Fruit fly (Drosophila melanogaster) whole organism, embryonic: ENCODE data around the gene Polr3E.

ENCODE experiments used
- Bdp1 ChIP-seq: fragments of 200-800 bp; sonication (Bioruptor generic); optimal IDR thresholded peaks from 3 replicates; lab custom pipeline; 2016; ENCODE audit warnings: missing biosample characterization, missing genetic modification characterization
- C15 ChIP-seq: fragments of 200-800 bp; sonication (Bioruptor generic); IDR thresholded peaks from 3 replicates; pipeline ENCODE4 v1.3.6; 2022; ENCODE audit warnings: missing biosample characterization, missing genetic modification characterization
- CG11247 ChIP-seq: fragments of 200-800 bp; sonication (Bioruptor generic); IDR thresholded peaks from 2 replicates; pipeline ENCODE4 v1.3.6; 2022; ENCODE audit warnings: missing biosample characterization, missing genetic modification characterization
- CG11560 ChIP-seq: fragments of 200-800 bp; sonication (Bioruptor generic); IDR thresholded peaks from 3 replicates; pipeline ENCODE4 v1.3.6; 2022; ENCODE audit warnings: missing biosample characterization, missing genetic modification characterization
- CG12942 ChIP-seq: fragments of 200-800 bp; sonication (Bioruptor generic); optimal IDR thresholded peaks from 3 replicates; lab custom pipeline; 2016; ENCODE audit warnings: missing biosample characterization, missing genetic modification characterization
- CG16863 ChIP-seq: fragments of 200-800 bp; sonication (Bioruptor generic); optimal IDR thresholded peaks from 3 replicates; lab custom pipeline; 2016; ENCODE audit warnings: missing biosample characterization, missing genetic modification characterization
- CG17612 ChIP-seq: fragments of 200-800 bp; sonication (Bioruptor generic); IDR thresholded peaks from 2 replicates; pipeline ENCODE4 v1.3.6; 2022; ENCODE audit warnings: missing biosample characterization, missing genetic modification characterization
- CG18599 ChIP-seq: fragments of 200-800 bp; sonication (Bioruptor generic); optimal IDR thresholded peaks from 3 replicates; lab custom pipeline; 2017; ENCODE audit warnings: missing biosample characterization, missing genetic modification characterization, mild to moderate bottlenecking, moderate library complexity, missing genetic modification reagents
- CG2889 ChIP-seq: fragments of 200-800 bp; sonication (Bioruptor generic); IDR thresholded peaks from 3 replicates; pipeline ENCODE4 v1.3.6; 2022; ENCODE audit warnings: missing biosample characterization, missing genetic modification characterization
- CG30403 ChIP-seq: fragments of 200-800 bp; sonication (Bioruptor generic); optimal IDR thresholded peaks from 3 replicates; lab custom pipeline; 2016; ENCODE audit warnings: missing biosample characterization, missing genetic modification characterization
- CG30431 ChIP-seq: fragments of 200-800 bp; sonication (Bioruptor generic); optimal IDR thresholded peaks from 2 replicates; lab custom pipeline; 2017; ENCODE audit warnings: missing biosample characterization, missing genetic modification characterization
- CG34224 ChIP-seq: fragments of 200-800 bp; sonication (Bioruptor generic); IDR thresholded peaks from 3 replicates; pipeline ENCODE4 v1.3.6; 2022; ENCODE audit warnings: missing biosample characterization, missing genetic modification characterization; ENCODE audit not compliant: partially characterized antibody
- CG42726 ChIP-seq: fragments of 200-800 bp; sonication (Bioruptor generic); IDR thresholded peaks from 2 replicates; pipeline ENCODE4 v1.3.6; 2022; ENCODE audit warnings: missing biosample characterization, missing genetic modification characterization; ENCODE audit not compliant: partially characterized antibody
- CG4282 ChIP-seq: fragments of 200-800 bp; sonication (Bioruptor generic); optimal IDR thresholded peaks from 2 replicates; lab custom pipeline; 2016; ENCODE audit warnings: missing biosample characterization, missing genetic modification characterization
- CG4360 ChIP-seq: fragments of 200-800 bp; sonication (Bioruptor generic); IDR thresholded peaks from 2 replicates; pipeline ENCODE4 v1.3.6; 2022; ENCODE audit warnings: missing biosample characterization, missing genetic modification characterization
- CG4404 ChIP-seq: fragments of 200-800 bp; sonication (Bioruptor generic); IDR thresholded peaks from 2 replicates; pipeline ENCODE4 v1.3.6; 2022; ENCODE audit warnings: missing biosample characterization, missing genetic modification characterization
- CG4424 ChIP-seq: fragments of 200-800 bp; sonication (Bioruptor generic); optimal IDR thresholded peaks from 3 replicates; lab custom pipeline; 2016; ENCODE audit warnings: missing biosample characterization, missing genetic modification characterization
- CG8290 ChIP-seq, 3 experiments: fragments of 200-800 bp; sonication (Bioruptor generic); optimal IDR thresholded peaks; 2 replicates each; lab custom pipeline; 2016 to 2019; ENCODE audit warnings: missing biosample characterization in 3 of 3, missing genetic modification characterization in 3 of 3, mild to moderate bottlenecking in 2 of 3, moderate library complexity in 1 of 3
- CG9215 ChIP-seq: fragments of 200-800 bp; sonication (Bioruptor generic); IDR thresholded peaks from 2 replicates; pipeline ENCODE4 v1.3.6; 2022; ENCODE audit warnings: missing biosample characterization, missing genetic modification characterization
- CG9727 ChIP-seq: fragments of 200-800 bp; sonication (Bioruptor generic); optimal IDR thresholded peaks from 3 replicates; lab custom pipeline; 2017; ENCODE audit warnings: missing biosample characterization, mild to moderate bottlenecking, missing genetic modification characterization
- CG9817 ChIP-seq: fragments of 200-800 bp; sonication (Bioruptor generic); optimal IDR thresholded peaks from 2 replicates; lab custom pipeline; 2018; ENCODE audit warnings: missing biosample characterization, mild to moderate bottlenecking, missing genetic modification characterization, moderate library complexity
- Dip2 ChIP-seq: fragments of 200-800 bp; sonication (Bioruptor generic); IDR thresholded peaks from 2 replicates; pipeline ENCODE4 v1.3.6; 2022; ENCODE audit warnings: missing biosample characterization, missing genetic modification characterization
- Fer1 ChIP-seq: fragments of 200-800 bp; sonication (Bioruptor generic); optimal IDR thresholded peaks from 2 replicates; lab custom pipeline; 2017; ENCODE audit warnings: missing biosample characterization, mild to moderate bottlenecking, missing genetic modification characterization
- Gug ChIP-seq: fragments of 200-800 bp; sonication (Bioruptor generic); IDR thresholded peaks from 4 replicates; pipeline ENCODE4 v1.3.6; 2022; ENCODE audit warnings: missing biosample characterization, missing genetic modification characterization
- Hmr ChIP-seq: fragments of 200-800 bp; sonication (Bioruptor generic); optimal IDR thresholded peaks from 3 replicates; lab custom pipeline; 2017; ENCODE audit warnings: mild to moderate bottlenecking, missing biosample characterization, missing genetic modification reagents, missing genetic modification characterization
- NfI ChIP-seq: fragments of 200-800 bp; sonication (Bioruptor generic); optimal IDR thresholded peaks from 3 replicates; lab custom pipeline; 2018; ENCODE audit warnings: missing biosample characterization, mild to moderate bottlenecking, missing genetic modification characterization, moderate library complexity
- Oli ChIP-seq: fragments of 200-800 bp; sonication (Bioruptor generic); optimal IDR thresholded peaks from 2 replicates; lab custom pipeline; 2018; ENCODE audit warnings: missing biosample characterization, mild to moderate bottlenecking, missing genetic modification characterization, moderate library complexity
- Opbp ChIP-seq: fragments of 200-800 bp; sonication (Bioruptor generic); IDR thresholded peaks from 3 replicates; pipeline ENCODE4 v1.3.6; 2022; ENCODE audit warnings: missing biosample characterization, missing genetic modification characterization; ENCODE audit not compliant: partially characterized antibody
- Six4 ChIP-seq: fragments of 200-800 bp; sonication (Bioruptor generic); optimal IDR thresholded peaks from 2 replicates; lab custom pipeline; 2016; ENCODE audit warnings: missing biosample characterization, missing genetic modification characterization
- Vsx1 ChIP-seq: fragments of 200-800 bp; sonication (Bioruptor generic); optimal IDR thresholded peaks from 2 replicates; lab custom pipeline; 2017; ENCODE audit warnings: missing biosample characterization, mild to moderate bottlenecking, missing genetic modification characterization, missing genetic modification reagents
- aop ChIP-seq: fragments of 200-800 bp; sonication (Bioruptor generic); IDR thresholded peaks from 2 replicates; pipeline ENCODE4 v1.3.6; 2022; ENCODE audit warnings: missing biosample characterization, missing genetic modification characterization
- caup ChIP-seq: fragments of 200-800 bp; sonication (Bioruptor generic); optimal IDR thresholded peaks from 3 replicates; lab custom pipeline; 2017; ENCODE audit warnings: missing biosample characterization, mild to moderate bottlenecking, missing genetic modification characterization, moderate library complexity; ENCODE audit not compliant: severe bottlenecking
- chinmo ChIP-seq: fragments of 200-800 bp; sonication (Bioruptor generic); IDR thresholded peaks from 4 replicates; pipeline ENCODE4 v1.3.6; 2022; ENCODE audit warnings: missing biosample characterization, missing genetic modification characterization; ENCODE audit not compliant: partially characterized antibody
- crol ChIP-seq: fragments of 200-800 bp; sonication (Bioruptor generic); IDR thresholded peaks from 2 replicates; pipeline ENCODE4 v1.3.6; 2022; ENCODE audit warnings: missing biosample characterization, missing genetic modification characterization
- jumu ChIP-seq: fragments of 200-800 bp; sonication (Bioruptor generic); optimal IDR thresholded peaks from 3 replicates; lab custom pipeline; 2016; ENCODE audit warnings: missing biosample characterization, missing genetic modification characterization
- lab ChIP-seq: fragments of 200-800 bp; sonication (Bioruptor generic); optimal IDR thresholded peaks from 3 replicates; lab custom pipeline; 2017; ENCODE audit warnings: missing biosample characterization, missing genetic modification characterization, mild to moderate bottlenecking, moderate library complexity, missing genetic modification reagents
- lmd ChIP-seq: fragments of 200-800 bp; sonication (Bioruptor generic); IDR thresholded peaks from 2 replicates; pipeline ENCODE4 v1.3.6; 2022; ENCODE audit warnings: missing biosample characterization, missing genetic modification characterization
- mam ChIP-seq: fragments of 200-800 bp; sonication (Bioruptor generic); optimal IDR thresholded peaks from 3 replicates; lab custom pipeline; 2016; ENCODE audit warnings: missing biosample characterization, missing genetic modification characterization
- nerfin-2 ChIP-seq: fragments of 200-800 bp; sonication (Bioruptor generic); IDR thresholded peaks from 2 replicates; pipeline ENCODE4 v1.3.6; 2022; ENCODE audit warnings: missing biosample characterization, missing genetic modification characterization; ENCODE audit not compliant: partially characterized antibody
- nom ChIP-seq: fragments of 200-800 bp; sonication (Bioruptor generic); optimal IDR thresholded peaks from 2 replicates; lab custom pipeline; 2017; ENCODE audit warnings: missing biosample characterization, missing genetic modification characterization, mild to moderate bottlenecking, moderate library complexity, missing genetic modification reagents
- oc ChIP-seq: fragments of 200-800 bp; sonication (Bioruptor generic); optimal IDR thresholded peaks from 2 replicates; lab custom pipeline; 2018; ENCODE audit warnings: missing biosample characterization, mild to moderate bottlenecking, missing genetic modification characterization, moderate library complexity
- prd ChIP-seq, 3 experiments: fragments of >200 bp in 2 of 3; fragments of 200-800 bp in 1 of 3; sonication (Bioruptor generic) in 1 of 3; optimal IDR thresholded peaks in 2 of 3; IDR thresholded peaks in 1 of 3; 2 replicates in 2 of 3; 3 replicates in 1 of 3; pipeline versions ENCODE4 v1.3.6 to Lab custom; 2017 to 2022; ENCODE audit warnings: missing biosample characterization in 1 of 3, missing genetic modification characterization in 1 of 3
- schlank ChIP-seq: fragments of 200-800 bp; sonication (Bioruptor generic); optimal IDR thresholded peaks from 2 replicates; lab custom pipeline; 2018; ENCODE audit warnings: missing biosample characterization, mild to moderate bottlenecking, missing genetic modification characterization
- scrt ChIP-seq: fragments of 200-800 bp; sonication (Bioruptor generic); optimal IDR thresholded peaks from 2 replicates; lab custom pipeline; 2018; ENCODE audit warnings: missing biosample characterization, mild to moderate bottlenecking, missing genetic modification characterization, moderate library complexity
- sob ChIP-seq: fragments of 200-800 bp; sonication (Bioruptor generic); IDR thresholded peaks from 2 replicates; pipeline ENCODE4 v1.3.6; 2022; ENCODE audit warnings: missing biosample characterization, missing genetic modification characterization
- sr ChIP-seq: fragments of 200-800 bp; sonication (Bioruptor generic); IDR thresholded peaks from 3 replicates; pipeline ENCODE4 v1.3.6; 2022; ENCODE audit warnings: missing biosample characterization, missing genetic modification characterization
- sug ChIP-seq: fragments of 200-800 bp; optimal IDR thresholded peaks from 2 replicates; lab custom pipeline; 2019; ENCODE audit warnings: missing biosample characterization, mild to moderate bottlenecking, missing genetic modification characterization, moderate library complexity
- wdn ChIP-seq: fragments of 200-800 bp; sonication (Bioruptor generic); IDR thresholded peaks from 2 replicates; pipeline ENCODE4 v1.3.6; 2022; ENCODE audit warnings: missing biosample characterization, missing genetic modification characterization
- zf30C ChIP-seq: fragments of 200-800 bp; sonication (Bioruptor generic); optimal IDR thresholded peaks from 3 replicates; lab custom pipeline; 2018; ENCODE audit warnings: missing biosample characterization, mild to moderate bottlenecking, missing genetic modification characterization

Polr3E gene

dm6 chr3L:21037404-21037803 is 5.8 kb downstream of the Polr3E start (continued):
- TF ChIP-seq Fer1 (GFP tag; lab: Kevin White, UChicago) (peak; percentile 76), CG30403 (peak; percentile 81), CG4424 (GFP tag; lab: Kevin White, UChicago) (peak; percentile 79), lab (GFP tag; lab: Kevin White, UChicago) (peak; percentile 83), caup (peak; percentile 74), C15 (GFP tag; lab: Robert Waterston, UW) (peak; percentile 60; the same call in 1 of the 3 replicates), nerfin-2 (no peak), CG17612 (GFP tag; lab: Robert Waterston, UW) (no peak), CG11560 (tag; lab: Robert Waterston, UW) (peak; percentile 59; the same call in 2 of the 3 replicates), NfI (GFP tag; lab: Kevin White, UChicago) (peak; percentile 69), wdn (peak; percentile 78), zf30C (peak; percentile 55), CG42726 (no peak), Opbp (GFP tag; lab: Robert Waterston, UW) (no peak), CG4282 (GFP tag; lab: Kevin White, UChicago) (no peak), jumu (GFP tag; lab: Kevin White, UChicago) (peak; percentile 42), CG34224 (GFP tag; lab: Robert Waterston, UW) (no peak), Dip2 (GFP tag; lab: Robert Waterston, UW) (no peak), prd (optimal IDR thresholded peaks at IDR 0.05; lab: Kevin White, UChicago) (no peak), prd (GFP tag; IDR thresholded peaks at IDR 0.05; lab: Robert Waterston, UW) (peak; percentile 79), sr (no peak), Oli (peak; percentile 86), chinmo (GFP tag; lab: Robert Waterston, UW) (no peak), lmd (GFP tag; lab: Robert Waterston, UW) (peak; percentile 76), CG11247 (GFP tag; lab: Robert Waterston, UW) (peak; percentile 70), Hmr (GFP tag; lab: Kevin White, UChicago) (peak; percentile 74), CG4360 (GFP tag; lab: Robert Waterston, UW) (peak; percentile 38; the same call in 1 of the 2 replicates), sug (tag; lab: Kevin White, UChicago) (peak; percentile 48), scrt (GFP tag; lab: Kevin White, UChicago) (peak; percentile 59), oc (tag; lab: Kevin White, UChicago) (peak; percentile 84), CG8290 (GFP tag; optimal IDR thresholded peaks at IDR 0.05; lab: Kevin White, UChicago) (peak; percentile 54), CG8290 (tag; optimal IDR thresholded peaks at IDR 0.05; lab: Kevin White, UChicago) (peak in 1 of 2 experiments; percentile 40), Gug (GFP tag; lab: Robert Waterston, UW) (no peak), Vsx1 (peak; percentile 49), CG9817 (tag; lab: Kevin White, UChicago) (peak; percentile 69), CG2889 (peak; percentile 74), schlank (tag; lab: Kevin White, UChicago) (peak; percentile 48), CG18599 (GFP tag; lab: Kevin White, UChicago) (peak; percentile 80), CG9215 (GFP tag; lab: Robert Waterston, UW) (0 out of 2 replicates have a peak, but pooled peaks have one; percentile 29), CG12942 (GFP tag; lab: Kevin White, UChicago) (peak; percentile 74), CG30431 (no peak), CG9727 (peak; percentile 81), CG16863 (GFP tag; lab: Kevin White, UChicago) (peak; percentile 65), CG4404 (no peak), nom (GFP tag; lab: Kevin White, UChicago) (no peak), mam (GFP tag; lab: Kevin White, UChicago) (peak; percentile 56), sob (peak; percentile 75), Six4 (GFP tag; lab: Kevin White, UChicago) (peak; percentile 54), aop (no peak), Bdp1 (GFP tag; lab: Kevin White, UChicago) (peak; percentile 16), crol (GFP tag; lab: Robert Waterston, UW) (0 out of 2 replicates have a peak, but pooled peaks have one; percentile 5)
